Fruit fly (Drosophila melanogaster) whole organism, embryonic: ENCODE results near the gene CG14840.

ENCODE experiments used
- BtbVII ChIP-seq: fragments of 200-800 bp; sonication (Bioruptor generic); optimal IDR thresholded peaks from 3 replicates; lab custom pipeline; 2017; ENCODE audit warnings: missing biosample characterization, mild to moderate bottlenecking, missing genetic modification characterization
- CG10209 ChIP-seq: fragments of 200-800 bp; sonication (Bioruptor generic); optimal IDR thresholded peaks from 3 replicates; lab custom pipeline; 2017; ENCODE audit warnings: missing biosample characterization, mild to moderate bottlenecking, missing genetic modification characterization, missing genetic modification reagents
- CG11247 ChIP-seq: fragments of 200-800 bp; sonication (Bioruptor generic); IDR thresholded peaks from 2 replicates; pipeline ENCODE4 v1.3.6; 2022; ENCODE audit warnings: missing biosample characterization, missing genetic modification characterization
- CG11696 ChIP-seq: fragments of 200-800 bp; sonication (Bioruptor generic); IDR thresholded peaks from 2 replicates; pipeline ENCODE4 v1.3.6; 2022; ENCODE audit warnings: missing biosample characterization, missing genetic modification characterization
- CG12299 ChIP-seq: fragments of 200-800 bp; sonication (Bioruptor generic); optimal IDR thresholded peaks from 2 replicates; lab custom pipeline; 2018; ENCODE audit warnings: missing biosample characterization, mild to moderate bottlenecking, missing genetic modification characterization
- CG12744 ChIP-seq: fragments of 200-800 bp; sonication (Bioruptor generic); optimal IDR thresholded peaks from 2 replicates; lab custom pipeline; 2016; ENCODE audit warnings: missing biosample characterization, missing genetic modification characterization
- CG13424 ChIP-seq: fragments of 200-800 bp; sonication (Bioruptor generic); optimal IDR thresholded peaks from 2 replicates; lab custom pipeline; 2019; ENCODE audit warnings: missing biosample characterization, mild to moderate bottlenecking, missing genetic modification characterization, moderate library complexity
- CG14710 ChIP-seq: fragments of 200-800 bp; sonication (Bioruptor generic); optimal IDR thresholded peaks from 3 replicates; lab custom pipeline; 2019; ENCODE audit warnings: missing biosample characterization, mild to moderate bottlenecking, missing genetic modification characterization, moderate library complexity
- CG14860 ChIP-seq: fragments of 200-800 bp; sonication (Bioruptor generic); IDR thresholded peaks from 3 replicates; pipeline ENCODE4 v1.3.6; 2022; ENCODE audit warnings: missing biosample characterization, missing genetic modification characterization; ENCODE audit not compliant: partially characterized antibody
- CG16815 ChIP-seq: fragments of 200-800 bp; sonication (Bioruptor generic); optimal IDR thresholded peaks from 3 replicates; lab custom pipeline; 2017; ENCODE audit warnings: missing biosample characterization, mild to moderate bottlenecking, missing genetic modification characterization
- CG17361 ChIP-seq: fragments of 200-800 bp; sonication (Bioruptor generic); IDR thresholded peaks from 3 replicates; pipeline ENCODE4 v1.3.6; 2022; ENCODE audit warnings: missing biosample characterization, missing genetic modification characterization
- CG31388 ChIP-seq: fragments of 200-800 bp; sonication (Bioruptor generic); optimal IDR thresholded peaks from 2 replicates; lab custom pipeline; 2016; ENCODE audit warnings: missing biosample characterization, missing genetic modification characterization
- CG6689 ChIP-seq: fragments of 200-800 bp; sonication (Bioruptor generic); IDR thresholded peaks from 2 replicates; pipeline ENCODE4 v1.3.6; 2022; ENCODE audit warnings: missing biosample characterization, missing genetic modification characterization
- CG7839 ChIP-seq: fragments of 200-800 bp; sonication (Bioruptor generic); optimal IDR thresholded peaks from 3 replicates; lab custom pipeline; 2018; ENCODE audit warnings: missing biosample characterization, mild to moderate bottlenecking, missing genetic modification characterization, moderate library complexity
- Dip3 ChIP-seq: fragments of 200-800 bp; sonication (Bioruptor generic); optimal IDR thresholded peaks from 3 replicates; lab custom pipeline; 2016; ENCODE audit warnings: missing biosample characterization, missing genetic modification characterization
- H15 ChIP-seq: fragments of 200-800 bp; sonication (Bioruptor generic); IDR thresholded peaks from 3 replicates; pipeline ENCODE4 v1.3.6; 2022; ENCODE audit warnings: missing biosample characterization, missing genetic modification characterization
- HmgD ChIP-seq: fragments of 200-800 bp; sonication (Bioruptor generic); optimal IDR thresholded peaks from 3 replicates; lab custom pipeline; 2016; ENCODE audit warnings: missing biosample characterization, missing genetic modification characterization
- Kr ChIP-seq: fragments of 200-800 bp; sonication (Bioruptor generic); optimal IDR thresholded peaks from 2 replicates; lab custom pipeline; 2017; ENCODE audit warnings: missing biosample characterization, mild to moderate bottlenecking, missing genetic modification characterization
- Mrtf ChIP-seq: fragments of 200-800 bp; sonication (Bioruptor generic); IDR thresholded peaks from 3 replicates; pipeline ENCODE4 v1.3.6; 2022; ENCODE audit warnings: missing biosample characterization, missing genetic modification characterization
- Myb ChIP-seq: fragments of 200-800 bp; sonication (Bioruptor generic); optimal IDR thresholded peaks from 2 replicates; lab custom pipeline; 2016; ENCODE audit warnings: missing biosample characterization, missing genetic modification characterization
- Poxn ChIP-seq: fragments of 200-800 bp; sonication (Bioruptor generic); IDR thresholded peaks from 2 replicates; pipeline ENCODE4 v1.3.6; 2022; ENCODE audit warnings: missing biosample characterization, missing genetic modification characterization
- Ptx1 ChIP-seq: fragments of 200-800 bp; sonication (Bioruptor generic); IDR thresholded peaks from 2 replicates; pipeline ENCODE4 v1.3.6; 2022; ENCODE audit warnings: missing biosample characterization, missing genetic modification characterization
- Sox100B ChIP-seq: fragments of 200-800 bp; sonication (Bioruptor generic); optimal IDR thresholded peaks from 3 replicates; lab custom pipeline; 2018; ENCODE audit warnings: missing biosample characterization, mild to moderate bottlenecking, missing genetic modification characterization
- Tbp ChIP-seq: fragments of >200 bp; optimal IDR thresholded peaks from 2 replicates; lab custom pipeline; 2018; ENCODE audit warnings: missing biosample characterization, missing genetic modification characterization
- bab2 ChIP-seq: fragments of 200-800 bp; sonication (Bioruptor generic); optimal IDR thresholded peaks from 2 replicates; lab custom pipeline; 2016; ENCODE audit warnings: missing biosample characterization, missing genetic modification characterization
- bbx ChIP-seq: fragments of 200-800 bp; sonication (Bioruptor generic); IDR thresholded peaks from 2 replicates; pipeline ENCODE4 v1.3.6; 2022; ENCODE audit warnings: missing biosample characterization, missing genetic modification characterization; ENCODE audit not compliant: partially characterized antibody
- br ChIP-seq: fragments of >200 bp; optimal IDR thresholded peaks from 2 replicates; lab custom pipeline; 2017
- cas ChIP-seq: fragments of 200-800 bp; sonication (Bioruptor generic); IDR thresholded peaks from 2 replicates; pipeline ENCODE4 v1.3.6; 2022; ENCODE audit warnings: missing biosample characterization, missing genetic modification characterization
- chif ChIP-seq, 2 experiments: fragments of 200-800 bp; sonication (Bioruptor generic); optimal IDR thresholded peaks; 3 replicates each; lab custom pipeline; 2016; ENCODE audit warnings: missing biosample characterization in 2 of 2, missing genetic modification characterization in 2 of 2
- chn ChIP-seq: fragments of 200-800 bp; sonication (Bioruptor generic); optimal IDR thresholded peaks from 2 replicates; lab custom pipeline; 2016; ENCODE audit warnings: missing biosample characterization, missing genetic modification characterization
- crc ChIP-seq: fragments of 200-800 bp; sonication (Bioruptor generic); optimal IDR thresholded peaks from 2 replicates; lab custom pipeline; 2016; ENCODE audit warnings: missing biosample characterization, missing genetic modification characterization
- cwo ChIP-seq: fragments of 200-800 bp; sonication (Bioruptor generic); optimal IDR thresholded peaks from 3 replicates; lab custom pipeline; 2017; ENCODE audit warnings: missing biosample characterization, missing genetic modification characterization, mild to moderate bottlenecking, moderate library complexity, missing genetic modification reagents
- dm ChIP-seq: fragments of 200-800 bp; sonication (Bioruptor generic); optimal IDR thresholded peaks from 3 replicates; lab custom pipeline; 2016; ENCODE audit warnings: missing biosample characterization, missing genetic modification characterization
- eve ChIP-seq, 2 experiments: fragments of >200 bp; optimal IDR thresholded peaks; 2 replicates each; lab custom pipeline; 2017; ENCODE audit warnings: missing biosample characterization in 2 of 2, missing genetic modification characterization in 2 of 2
- kah ChIP-seq: fragments of 200-800 bp; sonication (Bioruptor generic); optimal IDR thresholded peaks from 2 replicates; lab custom pipeline; 2018; ENCODE audit warnings: missing biosample characterization, mild to moderate bottlenecking, missing genetic modification characterization
- mld ChIP-seq: fragments of 200-800 bp; sonication (Bioruptor generic); IDR thresholded peaks from 3 replicates; pipeline ENCODE4 v1.3.6; 2022; ENCODE audit warnings: missing biosample characterization, missing genetic modification characterization; ENCODE audit not compliant: partially characterized antibody
- nmo ChIP-seq: fragments of 200-800 bp; sonication (Bioruptor generic); optimal IDR thresholded peaks from 2 replicates; lab custom pipeline; 2018; ENCODE audit warnings: missing biosample characterization, mild to moderate bottlenecking, missing genetic modification characterization, moderate library complexity
- pfk ChIP-seq: fragments of 200-800 bp; sonication (Bioruptor generic); optimal IDR thresholded peaks from 2 replicates; lab custom pipeline; 2018; ENCODE audit warnings: missing biosample characterization, mild to moderate bottlenecking, missing genetic modification characterization, moderate library complexity
- pros ChIP-seq: fragments of 200-800 bp; sonication (Bioruptor generic); optimal IDR thresholded peaks from 3 replicates; lab custom pipeline; 2019; ENCODE audit warnings: missing biosample characterization, mild to moderate bottlenecking, missing genetic modification characterization, moderate library complexity
- pum ChIP-seq: fragments of 200-800 bp; sonication (Bioruptor generic); optimal IDR thresholded peaks from 2 replicates; lab custom pipeline; 2016; ENCODE audit warnings: missing biosample characterization, missing genetic modification characterization
- slou ChIP-seq: fragments of 200-800 bp; sonication (Bioruptor generic); optimal IDR thresholded peaks from 3 replicates; lab custom pipeline; 2016; ENCODE audit warnings: missing biosample characterization, missing genetic modification characterization
- sqz ChIP-seq: fragments of 200-800 bp; sonication (Bioruptor generic); optimal IDR thresholded peaks from 3 replicates; lab custom pipeline; 2018; ENCODE audit warnings: missing biosample characterization, mild to moderate bottlenecking, missing genetic modification characterization
- sr ChIP-seq: fragments of 200-800 bp; sonication (Bioruptor generic); IDR thresholded peaks from 3 replicates; pipeline ENCODE4 v1.3.6; 2022; ENCODE audit warnings: missing biosample characterization, missing genetic modification characterization
- tna ChIP-seq: fragments of 200-800 bp; sonication (Bioruptor generic); IDR thresholded peaks from 2 replicates; pipeline ENCODE4 v1.3.6; 2022; ENCODE audit warnings: missing biosample characterization, missing genetic modification characterization; ENCODE audit not compliant: partially characterized antibody
- ttk ChIP-seq: fragments of 200-800 bp; sonication (Bioruptor generic); IDR thresholded peaks from 2 replicates; pipeline ENCODE4 v2.1.2; 2022; ENCODE audit warnings: missing biosample characterization, missing genetic modification characterization
- tup ChIP-seq: fragments of 200-800 bp; sonication (Bioruptor generic); optimal IDR thresholded peaks from 2 replicates; lab custom pipeline; 2016; ENCODE audit warnings: missing biosample characterization, mild to moderate bottlenecking, missing genetic modification characterization, moderate library complexity
- vnd ChIP-seq: fragments of 200-800 bp; sonication (Bioruptor generic); IDR thresholded peaks from 3 replicates; pipeline ENCODE4 v1.3.6; 2022; ENCODE audit warnings: missing biosample characterization, missing genetic modification characterization; ENCODE audit not compliant: partially characterized antibody
- vvl ChIP-seq: fragments of 200-800 bp; sonication (Bioruptor generic); IDR thresholded peaks from 2 replicates; pipeline ENCODE4 v1.3.6; 2022; ENCODE audit warnings: missing biosample characterization, missing genetic modification characterization
- wdn ChIP-seq: fragments of 200-800 bp; sonication (Bioruptor generic); IDR thresholded peaks from 2 replicates; pipeline ENCODE4 v1.3.6; 2022; ENCODE audit warnings: missing biosample characterization, missing genetic modification characterization
- wor ChIP-seq: fragments of 200-800 bp; sonication (Bioruptor generic); IDR thresholded peaks from 2 replicates; pipeline ENCODE4 v1.3.6; 2022; ENCODE audit warnings: missing biosample characterization, missing genetic modification characterization

CG14840 gene

DNA sequence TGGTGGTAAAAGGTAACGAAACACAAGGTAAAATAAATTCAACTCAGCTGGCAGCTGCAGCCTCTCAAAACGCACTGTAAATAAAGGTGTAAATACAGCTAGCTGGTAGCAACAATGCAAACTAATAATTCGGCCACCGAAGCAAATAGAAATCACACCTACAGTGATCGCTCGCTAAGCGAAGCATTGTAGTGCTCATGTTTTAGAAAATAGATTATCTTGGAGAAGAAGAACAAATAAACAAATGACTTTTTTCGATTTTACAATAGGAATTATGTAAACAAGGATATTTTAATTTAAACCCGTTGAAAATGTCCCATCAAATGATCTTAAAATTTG is 23.4 kb upstream of the CG14840 start (continued):
- TF ChIP-seq eve (GFP tag; optimal IDR thresholded peaks at IDR 0.05; lab: Kevin White, UChicago) (peak in 1 of 2 experiments; percentile 71), slou (GFP tag; lab: Kevin White, UChicago) (no peak), CG6689 (no peak), Ptx1 (GFP tag; lab: Robert Waterston, UW) (no peak), sqz (GFP tag; lab: Kevin White, UChicago) (no peak), HmgD (GFP tag; lab: Kevin White, UChicago) (no peak), CG11696 (no peak), nmo (peak; percentile 24), Kr (GFP tag; lab: Kevin White, UChicago) (no peak), dm (no peak), Tbp (GFP tag; lab: Kevin White, UChicago) (no peak), H15 (GFP tag; lab: Robert Waterston, UW) (no peak)

DNA sequence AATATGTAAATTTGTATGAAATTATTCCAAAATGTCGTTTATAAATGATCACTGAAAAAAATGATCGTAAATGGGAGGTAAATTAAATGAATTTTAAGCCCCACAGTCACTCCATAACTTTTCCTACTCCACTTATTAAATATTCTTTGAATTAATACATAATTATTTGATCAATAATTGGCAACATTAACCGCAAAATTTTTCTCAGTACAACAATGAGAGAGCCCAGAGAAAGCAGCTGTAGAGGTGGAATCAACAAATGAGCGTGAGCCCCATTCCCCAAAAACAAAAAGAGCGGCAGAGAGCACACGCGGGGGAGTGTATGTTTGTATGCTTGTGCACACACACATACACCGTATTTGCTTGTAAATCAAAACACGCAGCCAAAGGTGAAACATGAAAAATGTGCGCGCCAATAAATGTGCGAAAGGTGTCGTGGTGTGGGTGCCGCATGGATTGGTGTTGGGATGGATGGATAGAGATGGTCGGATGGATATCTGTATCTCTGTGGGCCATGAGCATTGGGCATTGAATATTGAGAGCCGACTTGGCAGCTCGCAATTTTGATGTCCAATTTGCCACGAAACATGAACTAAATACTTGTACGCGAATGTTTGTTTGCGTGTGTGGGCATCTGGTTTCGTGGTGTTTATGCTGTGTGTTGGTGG is 22.9 kb upstream of the CG14840 start:
- peak; percentile 95 for TF ChIP-seq Dip3 (GFP tag; lab: Kevin White, UChicago)
- TF ChIP-seq kah (GFP tag; lab: Kevin White, UChicago) = peak; percentile 94
- TF ChIP-seq wdn (GFP tag; lab: Robert Waterston, UW) = no peak
- peak; percentile 98 for TF ChIP-seq CG12299
- TF ChIP-seq pfk (GFP tag; lab: Kevin White, UChicago) = no peak
- TF ChIP-seq vnd (GFP tag; lab: Robert Waterston, UW) = no peak
- peak; percentile 98 for TF ChIP-seq BtbVII (GFP tag; lab: Kevin White, UChicago)
- no peak for TF ChIP-seq Mrtf (GFP tag; lab: Robert Waterston, UW)
- TF ChIP-seq chif (GFP tag; optimal IDR thresholded peaks at IDR 0.05; lab: Kevin White, UChicago) = peak; percentile 94 to 97
- TF ChIP-seq br (lab: Kevin White, UChicago) = no peak
- peak; percentile 99 for TF ChIP-seq CG13424 (tag; lab: Kevin White, UChicago)
- no peak for TF ChIP-seq bbx
- peak; percentile 99 for TF ChIP-seq CG7839 (tag; lab: Kevin White, UChicago)
- TF ChIP-seq CG31388 = peak; percentile 96
- no peak for TF ChIP-seq wor (GFP tag; lab: Robert Waterston, UW)
- TF ChIP-seq Ptx1 (GFP tag; lab: Robert Waterston, UW) = no peak
- no peak for TF ChIP-seq cas (GFP tag; lab: Robert Waterston, UW)
- TF ChIP-seq Sox100B (GFP tag; lab: Kevin White, UChicago) = peak; percentile 98
- peak; percentile 96 for TF ChIP-seq CG12744 (GFP tag; lab: Kevin White, UChicago)
- peak; percentile 67 for TF ChIP-seq Myb
- no peak for TF ChIP-seq CG11247
- TF ChIP-seq CG14710 (tag; lab: Kevin White, UChicago) = peak; percentile 97
- TF ChIP-seq mld = no peak
- TF ChIP-seq Poxn (GFP tag; lab: Robert Waterston, UW) = no peak
- TF ChIP-seq crc (GFP tag; lab: Kevin White, UChicago) = peak; percentile 88
- TF ChIP-seq bab2 = peak; percentile 96
- peak; percentile 93 for TF ChIP-seq pum
- TF ChIP-seq cwo (GFP tag; lab: Kevin White, UChicago) = peak; percentile 98
- no peak for TF ChIP-seq ttk (GFP tag; lab: Robert Waterston, UW)
- no peak for TF ChIP-seq CG14860 (GFP tag; lab: Robert Waterston, UW)
- peak; percentile 24 for TF ChIP-seq pros (GFP tag; lab: Kevin White, UChicago)
- TF ChIP-seq tup (GFP tag; lab: Kevin White, UChicago) = peak; percentile 95
- no peak for TF ChIP-seq CG17361 (GFP tag; lab: Robert Waterston, UW)
- peak; percentile 98 for TF ChIP-seq CG16815 (GFP tag; lab: Kevin White, UChicago)
- TF ChIP-seq CG10209 (GFP tag; lab: Kevin White, UChicago) = peak; percentile 99
- peak; percentile 96 for TF ChIP-seq chn (GFP tag; lab: Kevin White, UChicago)
- no peak for TF ChIP-seq sr
- TF ChIP-seq vvl (GFP tag; lab: Robert Waterston, UW) = no peak
- no peak for TF ChIP-seq tna (GFP tag; lab: Robert Waterston, UW)
